Worm (Caenorhabditis elegans) whole organism, young adult: ENCODE measurements around the gene gmeb-3.

Experiments
- F39B2.1 ChIP-seq: fragments of 200-800 bp; sonication (Bioruptor generic); IDR thresholded peaks from 2 replicates; pipeline ENCODE4 v1.3.6; 2022; ENCODE audit warnings: missing genetic modification reagents, missing genetic modification characterization, missing compliant biosample characterization
- Y95B8A.8 ChIP-seq: fragments of 200-800 bp; sonication (Bioruptor generic); IDR thresholded peaks from 2 replicates; pipeline ENCODE4 v1.3.6; 2022; ENCODE audit warnings: missing genetic modification reagents, missing genetic modification characterization, missing compliant biosample characterization
- akir-1 ChIP-seq: fragments of 200-800 bp; sonication (Bioruptor generic); optimal IDR thresholded peaks from 2 replicates; lab custom pipeline; 2018; ENCODE audit warnings: mild to moderate bottlenecking, missing genetic modification characterization, moderate library complexity, missing compliant biosample characterization
- lin-26 ChIP-seq: fragments of 200-800 bp; sonication (Bioruptor generic); IDR thresholded peaks from 2 replicates; pipeline ENCODE4 v1.3.6; 2022; ENCODE audit warnings: missing genetic modification reagents, missing genetic modification characterization, missing compliant biosample characterization
- nhr-27 ChIP-seq: fragments of 200-800 bp; sonication (Bioruptor generic); optimal IDR thresholded peaks from 2 replicates; lab custom pipeline; 2018; ENCODE audit warnings: mild to moderate bottlenecking, missing genetic modification characterization, moderate library complexity, missing compliant biosample characterization

DNA sequence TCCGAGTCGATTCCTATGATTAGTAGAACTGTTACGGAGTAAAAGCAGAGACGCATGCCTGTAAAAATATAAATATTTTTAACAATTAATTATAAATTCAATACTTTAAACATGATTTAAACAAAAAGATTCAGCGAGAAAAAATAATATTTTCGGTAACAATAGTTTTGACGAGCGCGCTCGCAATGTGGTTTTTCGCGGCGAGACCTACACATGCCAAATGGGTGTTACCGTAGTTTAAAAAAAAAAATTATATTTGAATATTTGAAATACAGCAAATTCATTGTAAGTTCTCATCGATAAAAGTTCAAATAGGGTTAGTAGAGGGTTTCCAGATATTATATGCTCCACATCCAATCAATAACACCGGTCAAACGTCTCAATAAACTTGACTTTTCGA, 41.9 kb upstream of the gmeb-3 start, which contains the start of gene gldi-5:
- TF ChIP-seq Y95B8A.8 = no peak
- TF ChIP-seq F39B2.1 (GFP tag; lab: Robert Waterston, UW) = no peak
- no peak for TF ChIP-seq lin-26 (GFP tag; lab: Robert Waterston, UW)
- no peak for TF ChIP-seq nhr-27
- TF ChIP-seq akir-1 (GFP tag; lab: Kevin White, UChicago) = no peak
